Fruit fly (Drosophila melanogaster): ENCODE results near the gene Apc2.

Apc2 gene

dm6 chr3R:24169362-24169761, 5.6 kb downstream of the Apc2 start, which contains the start of gene CG5510 (continued):
- TF ChIP-seq slbo (GFP tag; IDR thresholded peaks at IDR 0.05): peak; percentile 78
- TF ChIP-seq CG4617 (GFP tag; optimal IDR thresholded peaks at IDR 0.05; ENCODE audit: borderline replicate concordance): peak; percentile 72
- TF ChIP-seq Optix (GFP tag; IDR thresholded peaks at IDR 0.05): no peak
- TF ChIP-seq CG10565 (GFP tag; optimal IDR thresholded peaks at IDR 0.05): no peak
- 0 out of 2 replicates have a peak, but pooled peaks have one; percentile 11 for TF ChIP-seq Drgx (GFP tag; IDR thresholded peaks at IDR 0.05)
- TF ChIP-seq CG17829 (tag; optimal IDR thresholded peaks at IDR 0.05): peak; percentile 71
- peak; percentile 52 for TF ChIP-seq vfl (GFP tag; optimal IDR thresholded peaks at IDR 0.05)
- TF ChIP-seq Gug (GFP tag; IDR thresholded peaks at IDR 0.05): peak; percentile 64; the same call in 2 of the 4 replicates
- peak; percentile 28 for TF ChIP-seq CG12155 (GFP tag; optimal IDR thresholded peaks at IDR 0.05)
- no peak for TF ChIP-seq CG12104 (GFP tag; optimal IDR thresholded peaks at IDR 0.05)
- peak; percentile 48 for TF ChIP-seq tx (GFP tag; optimal IDR thresholded peaks at IDR 0.05)
- TF ChIP-seq Blimp-1 (GFP tag; optimal IDR thresholded peaks at IDR 0.05): peak; percentile 25
- no peak for TF ChIP-seq grn (GFP tag; optimal IDR thresholded peaks at IDR 0.05)
- no peak for TF ChIP-seq CG8478 (optimal IDR thresholded peaks at IDR 0.05)
- TF ChIP-seq CG12769 (tag; optimal IDR thresholded peaks at IDR 0.05): peak; percentile 56
- TF ChIP-seq B-H2 (GFP tag; optimal IDR thresholded peaks at IDR 0.05): peak; percentile 59
- peak; percentile 51 for TF ChIP-seq jumu (GFP tag; optimal IDR thresholded peaks at IDR 0.05)
- peak; percentile 88 for TF ChIP-seq CG15514 (GFP tag; optimal IDR thresholded peaks at IDR 0.05)
- peak; percentile 55 for TF ChIP-seq CrebB (tag; optimal IDR thresholded peaks at IDR 0.05)
- TF ChIP-seq CG11247 (GFP tag; IDR thresholded peaks at IDR 0.05): peak; percentile 63; the same call in 1 of the 2 replicates
- TF ChIP-seq CG12391 (tag; optimal IDR thresholded peaks at IDR 0.05): peak; percentile 45
- no peak for TF ChIP-seq tll (GFP tag; optimal IDR thresholded peaks at IDR 0.05)
- no peak for TF ChIP-seq CG3407 (GFP tag; optimal IDR thresholded peaks at IDR 0.05)
- peak; percentile 15 for TF ChIP-seq CG12299 (tag; optimal IDR thresholded peaks at IDR 0.05)
- peak; percentile 96 for TF ChIP-seq CG42726 (GFP tag; IDR thresholded peaks at IDR 0.05; ENCODE audit: partially characterized antibody)
- TF ChIP-seq Dip3 (GFP tag; optimal IDR thresholded peaks at IDR 0.05): peak; percentile 6
- TF ChIP-seq Rx (GFP tag; IDR thresholded peaks at IDR 0.05): 0 out of 2 replicates have a peak, but pooled peaks have one; percentile 27
- peak; percentile 28; the same call in 1 of the 2 replicates for TF ChIP-seq ap (GFP tag; IDR thresholded peaks at IDR 0.05)
- peak; percentile 32; the same call in 1 of the 2 replicates for TF ChIP-seq CG6272 (GFP tag; IDR thresholded peaks at IDR 0.05)
- peak; percentile 99 for TF ChIP-seq ato (GFP tag; IDR thresholded peaks at IDR 0.05; ENCODE audit: partially characterized antibody)
- peak; percentile 8 for TF ChIP-seq CG12744 (GFP tag; optimal IDR thresholded peaks at IDR 0.05)
- peak; percentile 79; the same call in 2 of the 3 replicates for TF ChIP-seq ken (GFP tag; IDR thresholded peaks at IDR 0.05)
- TF ChIP-seq CG14860 (GFP tag; IDR thresholded peaks at IDR 0.05; ENCODE audit: partially characterized antibody): peak; percentile 96
- peak; percentile 99 for TF ChIP-seq sna (GFP tag; IDR thresholded peaks at IDR 0.05; ENCODE audit: partially characterized antibody)
- peak; percentile 23 for TF ChIP-seq p53 (GFP tag; optimal IDR thresholded peaks at IDR 0.05)
- peak; percentile 13 to 48 for TF ChIP-seq chif (GFP tag; optimal IDR thresholded peaks at IDR 0.05)
- TF ChIP-seq prd (optimal IDR thresholded peaks at IDR 0.05): no peak
- peak; percentile 33; the same call in 2 of the 3 replicates for TF ChIP-seq prd (GFP tag; IDR thresholded peaks at IDR 0.05)
- TF ChIP-seq CG9609 (GFP tag; optimal IDR thresholded peaks at IDR 0.05): peak; percentile 57
- no peak for TF ChIP-seq pros (GFP tag; optimal IDR thresholded peaks at IDR 0.05)
- TF ChIP-seq maf-S (GFP tag; optimal IDR thresholded peaks at IDR 0.05): peak; percentile 16
- peak; percentile 90 for TF ChIP-seq MESR4 (GFP tag; optimal IDR thresholded peaks at IDR 0.05)
- TF ChIP-seq Antp (GFP tag; optimal IDR thresholded peaks at IDR 0.05): peak; percentile 65
- peak; percentile 97 for TF ChIP-seq Doc3 (GFP tag; IDR thresholded peaks at IDR 0.05; ENCODE audit: partially characterized antibody)
- TF ChIP-seq mirr (GFP tag; optimal IDR thresholded peaks at IDR 0.05): peak; percentile 30
- TF ChIP-seq CG12219 (GFP tag; optimal IDR thresholded peaks at IDR 0.05): no peak
- TF ChIP-seq rib (GFP tag; IDR thresholded peaks at IDR 0.05): peak; percentile 33; the same call in 1 of the 2 replicates
- TF ChIP-seq BEAF-32 (GFP tag; optimal IDR thresholded peaks at IDR 0.05): peak; percentile 98
- peak; percentile 39; the same call in 1 of the 2 replicates for TF ChIP-seq onecut (GFP tag; IDR thresholded peaks at IDR 0.05)
- peak; percentile 73 for TF ChIP-seq CG32772 (GFP tag; IDR thresholded peaks at IDR 0.05)

All from whole organism, embryonic.